Worm (Caenorhabditis elegans) whole organism, young adult: Measurements from ENCODE around the gene npr-36.

ENCODE experiments used
- F23B12.7 ChIP-seq: sonication (generic microtip); optimal IDR thresholded peaks from 2 replicates; lab custom pipeline; 2017; ENCODE audit warnings: missing genetic modification characterization, mild to moderate bottlenecking, missing compliant biosample characterization, antibody characterized with exemption, moderate library complexity; ENCODE audit not compliant: insufficient read depth
- ama-1 ChIP-seq, 3 experiments: fragments of 150-350 bp in 1 of 3; sonication (generic microtip) in 2 of 3; optimal IDR thresholded peaks; 2 replicates each; lab custom pipeline; 2014 to 2018; ENCODE audit warnings: missing biosample characterization in 2 of 3, missing genetic modification characterization in 2 of 3, missing genetic modification reagents in 2 of 3
- athp-1 ChIP-seq: sonication (generic microtip); optimal IDR thresholded peaks from 2 replicates; lab custom pipeline; 2017; ENCODE audit warnings: mild to moderate bottlenecking, missing genetic modification characterization, missing compliant biosample characterization

- TF ChIP-seq F23B12.7 (no peak), athp-1 (tag; lab: Kevin White, UChicago) (no peak), ama-1 (optimal IDR thresholded peaks at IDR 0.05; lab: Kevin White, UChicago) (no peak), ama-1 (GFP tag; optimal IDR thresholded peaks at IDR 0.05; lab: Kevin White, UChicago) (no peak)
Observed at ce11 chrX:17368542-17368941, 9.0 kb downstream of the npr-36 start, which contains the start of gene mfsd-10.
